Fruit fly (Drosophila melanogaster): Measurements from ENCODE around the gene MED30.
A peak's percentile ranks its signal among the peaks of the same experiment; 100 is the strongest.

MED30 gene

dm6 chr3L:623556-623955 is 30.3 kb downstream of the MED30 start (continued):
- TF ChIP-seq CG7368 (GFP tag; optimal IDR thresholded peaks at IDR 0.05) (no peak), CG1621 (tag; optimal IDR thresholded peaks at IDR 0.05) (peak; percentile 24), Sox15 (GFP tag; optimal IDR thresholded peaks at IDR 0.05) (no peak), CG9139 (GFP tag; optimal IDR thresholded peaks at IDR 0.05) (no peak), Hr39 (GFP tag; optimal IDR thresholded peaks at IDR 0.05) (peak; percentile 7), dsx (GFP tag; optimal IDR thresholded peaks at IDR 0.05; ENCODE audit: poor library complexity, severe bottlenecking) (no peak), topi (GFP tag; optimal IDR thresholded peaks at IDR 0.05) (peak; percentile 18), CG6792 (GFP tag; optimal IDR thresholded peaks at IDR 0.05) (no peak), CG15336 (GFP tag; IDR thresholded peaks at IDR 0.05) (peak; percentile 33; the same call in 1 of the 2 replicates), Smox (GFP tag; optimal IDR thresholded peaks at IDR 0.05) (no peak), Lpt (GFP tag; optimal IDR thresholded peaks at IDR 0.05) (no peak), Eip93F (GFP tag; optimal IDR thresholded peaks at IDR 0.05) (no peak), CG31627 (GFP tag; optimal IDR thresholded peaks at IDR 0.05) (no peak), CG6808 (GFP tag; optimal IDR thresholded peaks at IDR 0.05) (no peak)

- TF ChIP-seq CG6854 (GFP tag; optimal IDR thresholded peaks at IDR 0.05) (no peak), Ets21C (GFP tag; optimal IDR thresholded peaks at IDR 0.05) (peak; percentile 53), cyc (GFP tag; optimal IDR thresholded peaks at IDR 0.05) (peak; percentile 58), dsx (GFP tag; optimal IDR thresholded peaks at IDR 0.05; ENCODE audit: poor library complexity, severe bottlenecking) (peak; percentile 65), Lpt (GFP tag; optimal IDR thresholded peaks at IDR 0.05) (peak; percentile 39), OdsH (GFP tag; optimal IDR thresholded peaks at IDR 0.05) (peak; percentile 77), fd59A (GFP tag; optimal IDR thresholded peaks at IDR 0.05) (peak; percentile 85), CG10669 (GFP tag; optimal IDR thresholded peaks at IDR 0.05) (peak; percentile 82), CG11902 (GFP tag; optimal IDR thresholded peaks at IDR 0.05) (peak; percentile 36), vri (GFP tag; optimal IDR thresholded peaks at IDR 0.05) (peak; percentile 55), fkh (GFP tag; optimal IDR thresholded peaks at IDR 0.05) (peak; percentile 45), Smox (GFP tag; optimal IDR thresholded peaks at IDR 0.05) (peak; percentile 68), Sox102F (GFP tag; optimal IDR thresholded peaks at IDR 0.05) (peak; percentile 55), acj6 (GFP tag; optimal IDR thresholded peaks at IDR 0.05) (peak; percentile 74), CG34406 (GFP tag; optimal IDR thresholded peaks at IDR 0.05) (peak; percentile 59), CG6276 (GFP tag; optimal IDR thresholded peaks at IDR 0.05) (peak; percentile 26), fd85E (GFP tag; optimal IDR thresholded peaks at IDR 0.05) (no peak), topi (GFP tag; optimal IDR thresholded peaks at IDR 0.05) (peak; percentile 76), CG32006 (GFP tag; optimal IDR thresholded peaks at IDR 0.05) (peak; percentile 67), salr (GFP tag; optimal IDR thresholded peaks at IDR 0.05) (peak; percentile 68 to 70), achi (GFP tag; optimal IDR thresholded peaks at IDR 0.05) (peak; percentile 69), Eip75B (GFP tag; optimal IDR thresholded peaks at IDR 0.05) (peak; percentile 64), CG8319 (GFP tag; optimal IDR thresholded peaks at IDR 0.05) (peak; percentile 24), CG7368 (GFP tag; optimal IDR thresholded peaks at IDR 0.05) (peak; percentile 31), Met (GFP tag; optimal IDR thresholded peaks at IDR 0.05) (peak; percentile 80), CG3032 (tag; optimal IDR thresholded peaks at IDR 0.05) (peak; percentile 89), Hr38 (GFP tag; optimal IDR thresholded peaks at IDR 0.05) (no peak), pdm3 (GFP tag; optimal IDR thresholded peaks at IDR 0.05) (peak; percentile 68), CG8632 (GFP tag; optimal IDR thresholded peaks at IDR 0.05) (peak; percentile 54), esn (GFP tag; optimal IDR thresholded peaks at IDR 0.05) (peak; percentile 82), CG16779 (tag; optimal IDR thresholded peaks at IDR 0.05) (peak; percentile 67), CG1621 (tag; optimal IDR thresholded peaks at IDR 0.05) (peak; percentile 72), Sox14 (GFP tag; optimal IDR thresholded peaks at IDR 0.05) (peak; percentile 77), Hr4 (GFP tag; optimal IDR thresholded peaks at IDR 0.05) (peak; percentile 41), CG11762 (GFP tag; optimal IDR thresholded peaks at IDR 0.05; ENCODE audit: insufficient read depth) (peak; percentile 49), CG4318 (GFP tag; optimal IDR thresholded peaks at IDR 0.05) (peak; percentile 35), CG6792 (GFP tag; optimal IDR thresholded peaks at IDR 0.05) (peak; percentile 65), CG9139 (GFP tag; optimal IDR thresholded peaks at IDR 0.05) (peak; percentile 67), svp (GFP tag) (peak; percentile 87), CG3919 (GFP tag; optimal IDR thresholded peaks at IDR 0.05) (peak; percentile 72), ss (GFP tag; optimal IDR thresholded peaks at IDR 0.05) (peak; percentile 79 to 80), Hr39 (GFP tag; optimal IDR thresholded peaks at IDR 0.05) (peak; percentile 74), dac (GFP tag; optimal IDR thresholded peaks at IDR 0.05) (no peak), CG6808 (GFP tag; optimal IDR thresholded peaks at IDR 0.05) (peak; percentile 85)
These were observed 31.5 kb downstream of the MED30 start for dm6 chr3L:622357-622834.

Data from whole organism, prepupa.